Worm (Caenorhabditis elegans): Measurements from ENCODE around the gene tofu-7.
A peak's percentile ranks its signal among the peaks of the same experiment; 100 is the strongest.

tofu-7 gene

ce11 chrIII:7095156-7095555 is 10.3 kb upstream of the tofu-7 start, which contains the start of gene nhr-9:
nhr-9 (plus strand) TSS chrIII:7095462.
- TF ChIP-seq set-16 (GFP tag; IDR thresholded peaks at IDR 0.05) (no peak), cey-2 (tag; optimal IDR thresholded peaks at IDR 0.05; ENCODE audit: borderline replicate concordance, insufficient read depth) (no peak), F10B5.3 (tag; optimal IDR thresholded peaks at IDR 0.05) (no peak), dmd-6 (GFP tag; IDR thresholded peaks at IDR 0.05) (no peak)

ce11 chrIII:7091042-7091441 is 6.2 kb upstream of the tofu-7 start, which contains the start of gene ZK418.2:
ZK418.2 (plus strand) TSS chrIII:7091342.
- TF ChIP-seq duxl-1 (tag; optimal IDR thresholded peaks at IDR 0.05; ENCODE audit: poor library complexity) = no peak
- TF ChIP-seq aha-1 (tag) = peak; percentile 57

- TF ChIP-seq pqm-1 (tag; optimal IDR thresholded peaks at IDR 0.05) (no peak), nhr-11 (tag; optimal IDR thresholded peaks at IDR 0.05) (peak; percentile 13), lin-1 (GFP tag; IDR thresholded peaks at IDR 0.05) (no peak)
Measured at ce11 chrIII:7090545-7090944, 5.7 kb upstream of the tofu-7 start, which contains the start of gene ZK418.10. ZK418.10 (minus strand) TSS chrIII:7090692.

ce11 chrIII:7087691-7088323 is 3.0 kb upstream of the tofu-7 start, which contains the start of gene fubl-2:
fubl-2 (minus strand) TSS chrIII:7087741.
- no peak for TF ChIP-seq ztf-11 (tag; optimal IDR thresholded peaks at IDR 0.05)
- TF ChIP-seq ceh-32 (tag; optimal IDR thresholded peaks at IDR 0.05; ENCODE audit: poor library complexity) = no peak
- TF ChIP-seq nhr-76 (tag; optimal IDR thresholded peaks at IDR 0.05) = no peak
- no peak for TF ChIP-seq hlh-11 (tag; optimal IDR thresholded peaks at IDR 0.05)
- TF ChIP-seq unc-62 (GFP tag; optimal IDR thresholded peaks at IDR 0.05 in 1 of 2) = no peak
- no peak for TF ChIP-seq unc-62 (tag; optimal IDR thresholded peaks at IDR 0.05)
- TF ChIP-seq ceh-82 (tag; optimal IDR thresholded peaks at IDR 0.05) = no peak
- TF ChIP-seq vab-7 (GFP tag; IDR thresholded peaks at IDR 0.05) = no peak
- TF ChIP-seq nhr-41 (GFP tag; IDR thresholded peaks at IDR 0.05) = no peak
- no peak for TF ChIP-seq skn-1 (tag; optimal IDR thresholded peaks at IDR 0.05)
- TF ChIP-seq ceh-44 (GFP tag; IDR thresholded peaks at IDR 0.05) = no peak
- peak; percentile 22 to 89 for TF ChIP-seq lsy-2 (tag; optimal IDR thresholded peaks at IDR 0.05)
- no peak for TF ChIP-seq nhr-10 (tag; optimal IDR thresholded peaks at IDR 0.05)
- TF ChIP-seq dmd-6 (GFP tag; IDR thresholded peaks at IDR 0.05) = peak; percentile 27; the same call in 1 of the 2 replicates
- no peak for TF ChIP-seq F26F4.8 (GFP tag; conservative IDR thresholded peaks at IDR 0.05)
- no peak for TF ChIP-seq fos-1 (tag; optimal IDR thresholded peaks at IDR 0.05)
- peak; percentile 26 for TF ChIP-seq nhr-28 (tag; optimal IDR thresholded peaks at IDR 0.05)
- TF ChIP-seq zfp-3 (GFP tag; conservative IDR thresholded peaks at IDR 0.05) = no peak
- TF ChIP-seq mes-2 (tag; optimal IDR thresholded peaks at IDR 0.05; ENCODE audit: poor library complexity, severe bottlenecking) = peak; percentile 98
- TF ChIP-seq hmg-1.1 (GFP tag; IDR thresholded peaks at IDR 0.05) = no peak
- no peak for TF ChIP-seq zip-11 (GFP tag; IDR thresholded peaks at IDR 0.05)
- no peak for TF ChIP-seq nhr-25 (tag; optimal IDR thresholded peaks at IDR 0.05; ENCODE audit: borderline replicate concordance, insufficient read depth)
- TF ChIP-seq unc-39 (tag; optimal IDR thresholded peaks at IDR 0.05) = no peak
- no peak for TF ChIP-seq lin-15B (tag; optimal IDR thresholded peaks at IDR 0.05)
- TF ChIP-seq mxl-3 (GFP tag; optimal IDR thresholded peaks at IDR 0.05) = peak; percentile 33
- no peak for TF ChIP-seq ctbp-1 (GFP tag; IDR thresholded peaks at IDR 0.05)
- no peak for TF ChIP-seq zag-1 (tag; optimal IDR thresholded peaks at IDR 0.05)
- TF ChIP-seq mep-1 (tag; optimal IDR thresholded peaks at IDR 0.05) = no peak
- no peak for TF ChIP-seq nhr-111 (GFP tag; optimal IDR thresholded peaks at IDR 0.05)
- TF ChIP-seq pqm-1 (tag; optimal IDR thresholded peaks at IDR 0.05) = no peak
- no peak for TF ChIP-seq daf-12 (tag; optimal IDR thresholded peaks at IDR 0.05)
- no peak for TF ChIP-seq Y75B8A.6 (GFP tag; IDR thresholded peaks at IDR 0.05)
- peak; percentile 42 for TF ChIP-seq rbr-2 (tag; optimal IDR thresholded peaks at IDR 0.05)
- TF ChIP-seq T26A8.4 (GFP tag; IDR thresholded peaks at IDR 0.05) = no peak
- no peak for TF ChIP-seq T20F7.1 (GFP tag; optimal IDR thresholded peaks at IDR 0.05)
- TF ChIP-seq ztf-7 (tag; optimal IDR thresholded peaks at IDR 0.05) = no peak
- no peak for TF ChIP-seq F49E8.2 (tag; optimal IDR thresholded peaks at IDR 0.05; ENCODE audit: borderline replicate concordance)
- no peak for TF ChIP-seq nhr-237 (tag; optimal IDR thresholded peaks at IDR 0.05)

All from whole organism, L4 larva.